Worm (Caenorhabditis elegans) whole organism, late embryonic: Measurements from ENCODE around the gene srlf-12.

Source experiments
- ahr-1 ChIP-seq: sonication (generic microtip); optimal IDR thresholded peaks from 2 replicates; lab custom pipeline; 2016; ENCODE audit warnings: missing genetic modification characterization, missing compliant biosample characterization
- ama-1 ChIP-seq: fragments of 150-350 bp; optimal IDR thresholded peaks from 2 replicates; lab custom pipeline; 2014
- ceh-18 ChIP-seq: sonication (generic microtip); optimal IDR thresholded peaks from 2 replicates; lab custom pipeline; 2016; ENCODE audit warnings: missing genetic modification characterization, missing compliant biosample characterization
- ceh-2 ChIP-seq: sonication (generic microtip); optimal IDR thresholded peaks from 2 replicates; lab custom pipeline; 2016; ENCODE audit warnings: missing genotype, missing genetic modification characterization, missing compliant biosample characterization
- ceh-24 ChIP-seq: sonication (generic microtip); optimal IDR thresholded peaks from 2 replicates; lab custom pipeline; 2016; ENCODE audit warnings: mild to moderate bottlenecking, missing genetic modification characterization, missing compliant biosample characterization
- hlh-13 ChIP-seq: fragments of 200-800 bp; sonication (Bioruptor generic); optimal IDR thresholded peaks from 2 replicates; lab custom pipeline; 2018; ENCODE audit warnings: mild to moderate bottlenecking, missing genetic modification characterization, missing compliant biosample characterization
- hlh-8 ChIP-seq: sonication (generic microtip); optimal IDR thresholded peaks from 2 replicates; lab custom pipeline; 2016; ENCODE audit warnings: missing genotype, missing genetic modification characterization, missing compliant biosample characterization
- ref-2 ChIP-seq: sonication (generic microtip); optimal IDR thresholded peaks from 2 replicates; lab custom pipeline; 2016; ENCODE audit warnings: missing genetic modification characterization, missing compliant biosample characterization
- sox-4 ChIP-seq: sonication (generic microtip); optimal IDR thresholded peaks from 2 replicates; lab custom pipeline; 2017; ENCODE audit warnings: mild to moderate bottlenecking, missing genetic modification characterization, inconsistent platforms, missing compliant biosample characterization
- tbx-2 ChIP-seq: sonication (generic microtip); optimal IDR thresholded peaks from 2 replicates; lab custom pipeline; 2016; ENCODE audit warnings: missing genetic modification characterization, missing compliant biosample characterization

DNA sequence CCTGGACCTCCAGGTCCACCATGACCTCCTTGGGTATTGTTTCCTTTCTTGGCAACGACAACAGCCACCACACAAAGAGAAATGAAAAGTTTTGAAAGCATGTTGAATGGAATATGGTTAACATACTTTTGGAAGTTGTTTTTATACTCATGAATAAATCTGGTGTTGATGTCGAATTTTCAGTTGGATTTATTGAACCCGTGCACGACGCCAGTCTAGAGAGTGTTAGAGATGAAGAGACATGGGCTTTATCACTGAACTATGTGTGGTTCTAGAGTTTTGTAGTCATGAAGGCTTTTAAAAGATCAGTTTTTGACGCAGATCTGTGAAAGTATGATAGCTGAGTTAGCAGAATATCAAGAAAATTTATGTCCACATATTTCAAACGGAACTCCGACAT, 2.4 kb upstream of the srlf-12 start, which contains the start of gene srlf-14:
- TF ChIP-seq hlh-8 (tag; lab: Kevin White, UChicago) = no peak
- TF ChIP-seq ceh-18 (tag; lab: Kevin White, UChicago) = no peak
- no peak for TF ChIP-seq ceh-2
- no peak for TF ChIP-seq ceh-24 (tag; lab: Kevin White, UChicago)
- no peak for TF ChIP-seq hlh-13 (GFP tag; lab: Kevin White, UChicago)
- no peak for TF ChIP-seq tbx-2 (tag; lab: Kevin White, UChicago)
- TF ChIP-seq ref-2 (tag; lab: Kevin White, UChicago) = no peak
- no peak for TF ChIP-seq ahr-1
- no peak for TF ChIP-seq sox-4
- no peak for TF ChIP-seq ama-1 (lab: Kevin White, UChicago)
